Worm (Caenorhabditis elegans): ENCODE measurements around the gene pho-11.

Gene pho-11

DNA sequence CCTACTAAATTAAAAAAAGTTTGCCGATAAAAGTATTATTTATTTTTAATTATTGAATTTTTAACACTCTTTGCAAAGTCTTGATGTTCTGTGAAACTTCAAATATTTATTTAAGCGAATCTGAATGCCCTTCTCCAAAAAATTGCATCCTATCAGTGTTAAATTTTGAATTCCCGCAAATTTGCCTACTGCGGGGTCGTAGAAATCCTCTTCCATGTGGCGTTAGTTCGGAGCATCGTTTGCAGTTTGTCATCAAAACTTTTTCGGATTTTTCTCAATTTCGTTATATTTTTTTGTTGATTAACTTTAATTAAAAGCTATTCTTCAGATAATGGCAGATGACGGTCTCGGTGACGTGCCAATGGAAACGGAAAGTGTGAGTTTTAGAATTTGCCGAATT lies 8.8 kb downstream of the pho-11 start, which contains the start of gene ufd-3:
ufd-3 (plus strand) TSS at position 324 of the 400 bp plus-strand sequence.
- TF ChIP-seq mab-5 (tag; optimal IDR thresholded peaks at IDR 0.05) (peak; percentile 63), mbf-1 (tag; optimal IDR thresholded peaks at IDR 0.05) (no peak), nhr-12 (tag; optimal IDR thresholded peaks at IDR 0.05) (no peak), peb-1 (tag; optimal IDR thresholded peaks at IDR 0.05) (no peak), R02D3.7 (tag; optimal IDR thresholded peaks at IDR 0.05) (peak; percentile 47), nhr-21 (tag; optimal IDR thresholded peaks at IDR 0.05) (peak; percentile 68), ztf-11 (tag; optimal IDR thresholded peaks at IDR 0.05) (no peak), snpc-4 (tag; optimal IDR thresholded peaks at IDR 0.05) (peak; percentile 66), nhr-10 (tag; optimal IDR thresholded peaks at IDR 0.05) (no peak), blmp-1 (tag; optimal IDR thresholded peaks at IDR 0.05; ENCODE audit: insufficient read depth) (peak; percentile 18), nhr-11 (tag; optimal IDR thresholded peaks at IDR 0.05) (peak; percentile 16), nhr-23 (tag; optimal IDR thresholded peaks at IDR 0.05) (no peak), nhr-6 (tag; optimal IDR thresholded peaks at IDR 0.05) (peak; percentile 82), lin-39 (tag; optimal IDR thresholded peaks at IDR 0.05) (no peak), alr-1 (tag; optimal IDR thresholded peaks at IDR 0.05) (no peak), elt-3 (tag; optimal IDR thresholded peaks at IDR 0.05) (no peak), crh-2 (tag; optimal IDR thresholded peaks at IDR 0.05) (peak; percentile 90), skn-1 (tag; optimal IDR thresholded peaks at IDR 0.05) (peak; percentile 56), fos-1 (tag; optimal IDR thresholded peaks at IDR 0.05) (peak; percentile 77), ama-1 (optimal IDR thresholded peaks at IDR 0.05) (peak; percentile 24), mdl-1 (tag; optimal IDR thresholded peaks at IDR 0.05) (peak in 1 of 2 experiments; percentile 6), ZK546.5 (tag; optimal IDR thresholded peaks at IDR 0.05) (no peak), F13H6.1 (tag; optimal IDR thresholded peaks at IDR 0.05) (peak; percentile 84), C34F6.9 (tag; optimal IDR thresholded peaks at IDR 0.05) (peak; percentile 95), lin-13 (GFP tag; optimal IDR thresholded peaks at IDR 0.05) (peak; percentile 83), ztf-4 (tag; optimal IDR thresholded peaks at IDR 0.05) (peak; percentile 66), zag-1 (tag; optimal IDR thresholded peaks at IDR 0.05) (peak; percentile 60), nhr-237 (tag; optimal IDR thresholded peaks at IDR 0.05) (no peak), unc-62 (GFP tag; optimal IDR thresholded peaks at IDR 0.05) (no peak), egl-27 (tag; optimal IDR thresholded peaks at IDR 0.05) (peak; percentile 72), nhr-129 (tag; optimal IDR thresholded peaks at IDR 0.05) (peak; percentile 77), gmeb-1 (tag; optimal IDR thresholded peaks at IDR 0.05) (peak; percentile 97), dmd-4 (tag; optimal IDR thresholded peaks at IDR 0.05) (no peak), elt-1 (tag; optimal IDR thresholded peaks at IDR 0.05) (no peak), sma-3 (GFP tag; optimal IDR thresholded peaks at IDR 0.05) (peak; percentile 88), lin-11 (tag; optimal IDR thresholded peaks at IDR 0.05) (peak; percentile 65), sma-9 (GFP tag; optimal IDR thresholded peaks at IDR 0.05) (peak; percentile 91), sma-9 (tag; optimal IDR thresholded peaks at IDR 0.05) (no peak), ceh-82 (tag; optimal IDR thresholded peaks at IDR 0.05) (no peak), sem-4 (tag; optimal IDR thresholded peaks at IDR 0.05) (peak; percentile 74), unc-55 (GFP tag; optimal IDR thresholded peaks at IDR 0.05) (peak; percentile 88), ceh-16 (tag; optimal IDR thresholded peaks at IDR 0.05) (no peak), nhr-77 (tag; optimal IDR thresholded peaks at IDR 0.05) (no peak), unc-39 (tag; optimal IDR thresholded peaks at IDR 0.05) (no peak), nhr-25 (tag; optimal IDR thresholded peaks at IDR 0.05) (peak; percentile 82), lsy-2 (tag; optimal IDR thresholded peaks at IDR 0.05) (peak; percentile 73 to 93), ztf-1 (GFP tag; conservative IDR thresholded peaks at IDR 0.05) (no peak), aly-2 (tag; optimal IDR thresholded peaks at IDR 0.05) (no peak), Y55F3AM.14 (GFP tag; optimal IDR thresholded peaks at IDR 0.05) (no peak)

All from whole organism, L2 larva.